Worm (Caenorhabditis elegans) whole organism, young adult: ENCODE measurements around the gene set-25.

ENCODE experiments used
- B0035.1 ChIP-seq: sonication (generic microtip); optimal IDR thresholded peaks from 2 replicates; lab custom pipeline; 2016; ENCODE audit warnings: missing genetic modification characterization, mild to moderate bottlenecking, missing compliant biosample characterization, missing genotype, missing genetic modification reagents
- B0261.1 ChIP-seq: sonication (generic microtip); optimal IDR thresholded peaks from 2 replicates; lab custom pipeline; 2016; ENCODE audit warnings: mild to moderate bottlenecking, missing genetic modification characterization, moderate library complexity, missing compliant biosample characterization
- F22D6.2 ChIP-seq: sonication (generic microtip); optimal IDR thresholded peaks from 2 replicates; lab custom pipeline; 2016; ENCODE audit warnings: mild to moderate bottlenecking, missing genetic modification characterization, missing compliant biosample characterization
- F39B2.1 ChIP-seq: fragments of 200-800 bp; sonication (Bioruptor generic); IDR thresholded peaks from 2 replicates; pipeline ENCODE4 v1.3.6; 2022; ENCODE audit warnings: missing genetic modification reagents, missing genetic modification characterization, missing compliant biosample characterization
- F52B5.7 ChIP-seq: sonication (generic microtip); optimal IDR thresholded peaks from 2 replicates; lab custom pipeline; 2016; ENCODE audit warnings: mild to moderate bottlenecking, missing genetic modification characterization, missing compliant biosample characterization
- K11D2.4 ChIP-seq: fragments of 200-800 bp; sonication (Bioruptor generic); IDR thresholded peaks from 2 replicates; pipeline ENCODE4 v1.3.6; 2022; ENCODE audit warnings: missing genetic modification reagents, missing genetic modification characterization, missing compliant biosample characterization
- K12H6.12 ChIP-seq: fragments of 200-800 bp; sonication (Bioruptor generic); optimal IDR thresholded peaks from 2 replicates; lab custom pipeline; 2018; ENCODE audit warnings: mild to moderate bottlenecking, missing genetic modification characterization, missing compliant biosample characterization
- Y53F4B.3 ChIP-seq: fragments of 200-800 bp; sonication (Bioruptor generic); IDR thresholded peaks from 2 replicates; pipeline ENCODE4 v1.3.6; 2022; ENCODE audit warnings: missing genetic modification reagents, missing genetic modification characterization, missing compliant biosample characterization
- Y56A3A.18 ChIP-seq: fragments of 200-800 bp; sonication (Bioruptor generic); IDR thresholded peaks from 2 replicates; pipeline ENCODE4 v1.3.6; 2022; ENCODE audit warnings: missing genetic modification reagents, missing genetic modification characterization, missing compliant biosample characterization
- Y67H2A.10 ChIP-seq: fragments of 200-800 bp; sonication (Bioruptor generic); conservative IDR thresholded peaks from 2 replicates; pipeline ENCODE4 v1.3.6; 2022; ENCODE audit warnings: missing genetic modification reagents, missing genetic modification characterization, missing compliant biosample characterization
- Y95B8A.8 ChIP-seq: fragments of 200-800 bp; sonication (Bioruptor generic); IDR thresholded peaks from 2 replicates; pipeline ENCODE4 v1.3.6; 2022; ENCODE audit warnings: missing genetic modification reagents, missing genetic modification characterization, missing compliant biosample characterization
- aptf-2 ChIP-seq: fragments of 200-800 bp; sonication (Bioruptor generic); conservative IDR thresholded peaks from 2 replicates; pipeline ENCODE4 v1.3.6; 2022; ENCODE audit warnings: missing genetic modification reagents, missing genetic modification characterization, missing compliant biosample characterization
- attf-6 ChIP-seq: fragments of 200-800 bp; sonication (Bioruptor generic); IDR thresholded peaks from 2 replicates; pipeline ENCODE4 v1.3.6; 2022; ENCODE audit warnings: missing genetic modification reagents, missing genetic modification characterization, missing compliant biosample characterization
- bed-2 ChIP-seq: fragments of 200-800 bp; sonication (Bioruptor generic); IDR thresholded peaks from 2 replicates; pipeline ENCODE4 v1.3.6; 2022; ENCODE audit warnings: missing genetic modification reagents, missing genetic modification characterization, missing compliant biosample characterization
- ccch-3 ChIP-seq: fragments of 200-800 bp; sonication (Bioruptor generic); optimal IDR thresholded peaks from 2 replicates; lab custom pipeline; 2018; ENCODE audit warnings: mild to moderate bottlenecking, missing genetic modification characterization, missing compliant biosample characterization
- ceh-100 ChIP-seq: fragments of 200-800 bp; sonication (Bioruptor generic); IDR thresholded peaks from 2 replicates; pipeline ENCODE4 v1.3.6; 2022; ENCODE audit warnings: missing genetic modification reagents, missing genetic modification characterization, missing compliant biosample characterization
- ceh-58 ChIP-seq: fragments of 200-800 bp; sonication (Bioruptor generic); IDR thresholded peaks from 2 replicates; pipeline ENCODE4 v1.3.6; 2022; ENCODE audit warnings: missing genetic modification characterization, missing compliant biosample characterization
- ceh-91 ChIP-seq: fragments of 200-800 bp; sonication (Bioruptor generic); IDR thresholded peaks from 2 replicates; pipeline ENCODE4 v1.3.6; 2022; ENCODE audit warnings: missing genetic modification reagents, missing genetic modification characterization, missing compliant biosample characterization
- egrh-3 ChIP-seq: fragments of 200-800 bp; sonication (Bioruptor generic); IDR thresholded peaks from 2 replicates; pipeline ENCODE4 v1.3.6; 2022; ENCODE audit warnings: missing genetic modification reagents, missing genetic modification characterization, missing compliant biosample characterization
- ekl-4 ChIP-seq: fragments of 200-800 bp; sonication (Bioruptor generic); IDR thresholded peaks from 2 replicates; pipeline ENCODE4 v1.3.6; 2022; ENCODE audit warnings: missing genetic modification reagents, missing genetic modification characterization, missing compliant biosample characterization
- him-1 ChIP-seq: sonication (generic microtip); optimal IDR thresholded peaks from 2 replicates; lab custom pipeline; 2016; ENCODE audit warnings: missing genotype, missing genetic modification reagents, missing genetic modification characterization, missing compliant biosample characterization
- lin-35 ChIP-seq, 3 experiments: fragments of 150-350 bp in 2 of 3; sonication (generic microtip) in 1 of 3; optimal IDR thresholded peaks; 2 replicates each; lab custom pipeline; 2014 to 2018; ENCODE audit warnings: missing biosample characterization in 3 of 3, missing genetic modification characterization in 3 of 3, missing genetic modification reagents in 3 of 3
- lin-40 ChIP-seq: sonication (generic microtip); optimal IDR thresholded peaks from 2 replicates; lab custom pipeline; 2016; ENCODE audit warnings: missing genetic modification characterization, mild to moderate bottlenecking, missing compliant biosample characterization, missing genotype, missing genetic modification reagents
- lir-1 ChIP-seq: fragments of 200-800 bp; sonication (Bioruptor generic); conservative IDR thresholded peaks from 2 replicates; pipeline ENCODE4 v1.3.6; 2022; ENCODE audit warnings: missing genetic modification reagents, missing genetic modification characterization, missing compliant biosample characterization
- madf-6 ChIP-seq: fragments of 200-800 bp; sonication (Bioruptor generic); IDR thresholded peaks from 2 replicates; pipeline ENCODE4 v1.3.6; 2022; ENCODE audit warnings: missing genetic modification reagents, missing genetic modification characterization, missing compliant biosample characterization
- madf-8 ChIP-seq: fragments of 200-800 bp; sonication (Bioruptor generic); conservative IDR thresholded peaks from 2 replicates; pipeline ENCODE4 v1.3.6; 2022; ENCODE audit warnings: missing genetic modification reagents, missing genetic modification characterization, missing compliant biosample characterization
- mcd-1 ChIP-seq: fragments of 200-800 bp; sonication (Bioruptor generic); IDR thresholded peaks from 2 replicates; pipeline ENCODE4 v1.3.6; 2022; ENCODE audit warnings: missing genetic modification reagents, missing genetic modification characterization, missing compliant biosample characterization
- nfya-1 ChIP-seq: sonication (generic microtip); optimal IDR thresholded peaks from 2 replicates; lab custom pipeline; 2017; ENCODE audit warnings: antibody characterized with exemption, missing compliant biosample characterization, missing genetic modification characterization, borderline replicate concordance; ENCODE audit not compliant: insufficient read depth
- nhr-120 ChIP-seq: fragments of 200-800 bp; sonication (Bioruptor generic); IDR thresholded peaks from 2 replicates; pipeline ENCODE4 v1.3.6; 2022; ENCODE audit warnings: missing genetic modification characterization, missing compliant biosample characterization
- nhr-27 ChIP-seq: fragments of 200-800 bp; sonication (Bioruptor generic); optimal IDR thresholded peaks from 2 replicates; lab custom pipeline; 2018; ENCODE audit warnings: mild to moderate bottlenecking, missing genetic modification characterization, moderate library complexity, missing compliant biosample characterization
- nhr-90 ChIP-seq: sonication (generic microtip); optimal IDR thresholded peaks from 2 replicates; lab custom pipeline; 2016; ENCODE audit warnings: missing genotype, mild to moderate bottlenecking, missing genetic modification characterization, missing compliant biosample characterization
- repo-1 ChIP-seq: sonication (generic microtip); optimal IDR thresholded peaks from 2 replicates; lab custom pipeline; 2017; ENCODE audit warnings: mild to moderate bottlenecking, missing genetic modification characterization, missing compliant biosample characterization
- rpc-1 ChIP-seq, 2 experiments: fragments of 150-350 bp in 1 of 2; sonication (generic microtip) in 1 of 2; optimal IDR thresholded peaks; 2 replicates each; lab custom pipeline; 2014 to 2018; ENCODE audit warnings: missing biosample characterization in 1 of 2, missing genetic modification characterization in 1 of 2, missing genetic modification reagents in 1 of 2, missing genotype in 1 of 2
- snpc-1.3 ChIP-seq: sonication (generic microtip); optimal IDR thresholded peaks from 2 replicates; lab custom pipeline; 2017; ENCODE audit warnings: missing genetic modification characterization, mild to moderate bottlenecking, missing compliant biosample characterization, antibody characterized with exemption, moderate library complexity, missing genotype, missing genetic modification reagents; ENCODE audit not compliant: insufficient read depth
- somi-1 ChIP-seq: fragments of 200-800 bp; sonication (Bioruptor generic); optimal IDR thresholded peaks from 2 replicates; lab custom pipeline; 2018; ENCODE audit warnings: mild to moderate bottlenecking, missing genetic modification characterization, missing compliant biosample characterization
- tbp1 ChIP-seq: fragments of 200-800 bp; sonication (Bioruptor generic); optimal IDR thresholded peaks from 2 replicates; lab custom pipeline; 2018; ENCODE audit warnings: mild to moderate bottlenecking, missing genetic modification characterization, missing compliant biosample characterization
- zfh-2 ChIP-seq: fragments of 200-800 bp; sonication (Bioruptor generic); conservative IDR thresholded peaks from 2 replicates; pipeline ENCODE4 v1.3.6; 2022; ENCODE audit warnings: missing genetic modification reagents, missing genetic modification characterization, missing compliant biosample characterization
- zim-3 ChIP-seq: sonication (generic microtip); optimal IDR thresholded peaks from 2 replicates; lab custom pipeline; 2017; ENCODE audit warnings: mild to moderate bottlenecking, missing genetic modification characterization, moderate library complexity, missing compliant biosample characterization
- ztf-18 ChIP-seq: sonication (generic microtip); optimal IDR thresholded peaks from 2 replicates; lab custom pipeline; 2016; ENCODE audit warnings: missing genotype, mild to moderate bottlenecking, missing genetic modification characterization, missing compliant biosample characterization
- ztf-22 ChIP-seq: fragments of 200-800 bp; sonication (Bioruptor generic); optimal IDR thresholded peaks from 2 replicates; lab custom pipeline; 2018; ENCODE audit warnings: mild to moderate bottlenecking, missing genetic modification characterization, moderate library complexity, missing compliant biosample characterization
- ztf-25 ChIP-seq: fragments of 200-800 bp; sonication (Bioruptor generic); IDR thresholded peaks from 2 replicates; pipeline ENCODE4 v1.3.6; 2022; ENCODE audit warnings: missing genetic modification reagents, missing genetic modification characterization, missing compliant biosample characterization
- ztf-26 ChIP-seq: sonication (generic microtip); optimal IDR thresholded peaks from 2 replicates; lab custom pipeline; 2017; ENCODE audit warnings: missing genetic modification characterization, missing compliant biosample characterization

The set-25 gene

DNA sequence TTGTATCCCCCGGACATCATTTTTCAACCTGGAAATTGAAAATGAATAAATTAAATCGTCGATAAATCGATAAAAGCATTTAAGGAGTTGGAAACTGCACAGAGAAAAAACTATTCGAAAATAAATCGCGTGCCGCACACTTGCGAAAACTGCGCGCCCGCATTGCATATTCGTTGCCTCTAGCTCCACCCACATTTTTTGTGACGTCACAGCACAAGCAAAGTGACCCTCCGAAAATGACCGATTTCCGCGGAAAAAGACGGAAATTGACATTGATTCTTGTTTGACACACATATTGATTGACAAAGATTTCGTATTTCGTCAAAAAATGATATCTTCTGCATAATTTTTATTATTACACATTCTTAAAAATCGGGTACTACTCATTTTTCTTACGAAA lies 24.0 kb downstream of the set-25 start, which contains the start of gene cpf-2 (continued):
- TF ChIP-seq bed-2 (GFP tag; lab: Robert Waterston, UW) (no peak), ceh-91 (GFP tag; lab: Robert Waterston, UW) (no peak), Y56A3A.18 (no peak), F39B2.1 (GFP tag; lab: Robert Waterston, UW) (no peak), him-1 (peak; percentile 84), B0035.1 (tag; lab: Kevin White, UChicago) (no peak), zfh-2 (GFP tag; lab: Robert Waterston, UW) (no peak; the same call in 1 of the 2 replicates), lin-35 (GFP tag; optimal IDR thresholded peaks at IDR 0.05; lab: Kevin White, UChicago) (peak in 1 of 3 experiments; percentile 35), repo-1 (no peak), Y95B8A.8 (no peak), ccch-3 (GFP tag; lab: Kevin White, UChicago) (no peak), B0261.1 (tag; lab: Kevin White, UChicago) (no peak), K12H6.12 (no peak), attf-6 (GFP tag; lab: Robert Waterston, UW) (no peak), nhr-120 (GFP tag; lab: Robert Waterston, UW) (no peak), zim-3 (tag; lab: Kevin White, UChicago) (no peak), lin-40 (tag; lab: Kevin White, UChicago) (peak; percentile 70), ztf-26 (tag; lab: Kevin White, UChicago) (peak; percentile 22), ztf-22 (GFP tag; lab: Kevin White, UChicago) (no peak), tbp1 (peak; percentile 41), rpc-1 (optimal IDR thresholded peaks at IDR 0.05; lab: Kevin White, UChicago) (peak; percentile 52), rpc-1 (tag; optimal IDR thresholded peaks at IDR 0.05; lab: Kevin White, UChicago) (no peak), madf-8 (GFP tag; lab: Robert Waterston, UW) (peak; percentile 31; the same call in 1 of the 2 replicates), mcd-1 (GFP tag; lab: Robert Waterston, UW) (peak; percentile 70), somi-1 (no peak), aptf-2 (no peak), ekl-4 (peak; percentile 60), lir-1 (no peak), F22D6.2 (tag; lab: Kevin White, UChicago) (no peak), madf-6 (peak; percentile 53), ztf-25 (GFP tag; lab: Robert Waterston, UW) (no peak), nhr-27 (tag; lab: Kevin White, UChicago) (no peak), K11D2.4 (GFP tag; lab: Robert Waterston, UW) (0 out of 2 replicates have a peak, but pooled peaks have one; percentile 27), egrh-3 (no peak), snpc-1.3 (tag; lab: Kevin White, UChicago) (peak; percentile 62), Y67H2A.10 (GFP tag; lab: Robert Waterston, UW) (no peak), ceh-100 (GFP tag; lab: Robert Waterston, UW) (peak; percentile 58), nfya-1 (no peak), ztf-18 (tag; lab: Kevin White, UChicago) (no peak), F52B5.7 (tag; lab: Kevin White, UChicago) (no peak), ceh-58 (GFP tag; lab: Robert Waterston, UW) (no peak), nhr-90 (no peak), Y53F4B.3 (no peak)
